Worm (Caenorhabditis elegans) whole organism, mixed stage, embryonic: ENCODE results near the gene T21D12.7.

Source experiments
- nhr-237 ChIP-seq: fragments of 150-350 bp; optimal IDR thresholded peaks from 2 replicates; lab custom pipeline; 2014; ENCODE audit warnings: missing biosample characterization, missing genetic modification characterization
- unc-39 ChIP-seq: fragments of 150-350 bp; optimal IDR thresholded peaks from 2 replicates; lab custom pipeline; 2014; ENCODE audit warnings: missing biosample characterization, missing genetic modification characterization
- unc-62 ChIP-seq: fragments of 150-350 bp; optimal IDR thresholded peaks from 2 replicates; lab custom pipeline; 2014; ENCODE audit warnings: missing biosample characterization, missing genetic modification reagents, missing genetic modification characterization

DNA sequence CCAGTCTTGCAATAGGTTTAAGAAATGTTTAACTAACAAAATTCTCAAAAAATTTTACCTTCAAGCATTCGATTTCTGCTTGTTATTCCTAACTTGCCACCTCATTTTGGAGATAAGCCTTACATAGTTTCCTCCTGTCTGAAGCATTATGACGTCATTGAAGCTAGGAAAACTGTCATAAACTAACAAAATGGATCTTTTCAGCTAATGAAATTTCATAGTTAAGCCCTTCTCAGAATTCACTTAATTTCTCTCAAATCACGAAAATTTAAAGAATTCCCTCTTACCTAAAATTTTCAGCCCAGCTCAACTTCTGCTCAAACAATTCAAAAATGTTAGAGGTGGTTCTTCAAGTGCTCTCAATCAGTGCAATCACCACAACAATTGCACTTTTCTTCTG, 15.9 kb upstream of the T21D12.7 start, which contains the start of gene swt-1:
- TF ChIP-seq nhr-237 (tag; lab: Kevin White, UChicago) (no peak), unc-62 (no peak), unc-39 (no peak)
